Fruit fly (Drosophila melanogaster) whole organism, wandering third instar larva: Measurements from ENCODE around the gene CG5214.

Source experiments
- Abd-B ChIP-seq: fragments of >200 bp; optimal IDR thresholded peaks from 2 replicates; lab custom pipeline; 2017; ENCODE audit warnings: missing biosample characterization, missing genetic modification characterization
- CG32264 ChIP-seq: fragments of 200-800 bp; sonication (Bioruptor generic); optimal IDR thresholded peaks from 2 replicates; lab custom pipeline; 2016; ENCODE audit warnings: missing biosample characterization, missing genetic modification characterization
- CrebA ChIP-seq: fragments of 200-800 bp; sonication (Bioruptor generic); optimal IDR thresholded peaks from 2 replicates; lab custom pipeline; 2016; ENCODE audit warnings: missing biosample characterization, mild to moderate bottlenecking, missing genetic modification characterization, borderline replicate concordance
- Dfd ChIP-seq: fragments of >200 bp; optimal IDR thresholded peaks from 2 replicates; lab custom pipeline; 2017; ENCODE audit warnings: missing biosample characterization, missing genetic modification characterization
- Dif ChIP-seq: fragments of 200-275, 200-300 bp; sonication (Bioruptor generic); optimal IDR thresholded peaks from 2 replicates; lab custom pipeline; 2018; ENCODE audit warnings: missing biosample characterization, missing genetic modification characterization; ENCODE audit not compliant: partially characterized antibody
- Mio ChIP-seq: sonication (Bioruptor generic); optimal IDR thresholded peaks from 2 replicates; lab custom pipeline; 2016; ENCODE audit warnings: missing biosample characterization, missing genetic modification characterization
- N ChIP-seq: fragments of >200 bp; optimal IDR thresholded peaks from 2 replicates; lab custom pipeline; 2018; ENCODE audit warnings: missing biosample characterization, missing external identifiers, missing genetic modification characterization
- OdsH ChIP-seq: fragments of 200-800 bp; sonication (Bioruptor generic); optimal IDR thresholded peaks from 2 replicates; lab custom pipeline; 2016; ENCODE audit warnings: missing biosample characterization, mild to moderate bottlenecking, missing genetic modification characterization
- Sp1 ChIP-seq: fragments of 200-800 bp; sonication (Bioruptor generic); optimal IDR thresholded peaks from 3 replicates; lab custom pipeline; 2019; ENCODE audit warnings: missing biosample characterization, mild to moderate bottlenecking, missing genetic modification characterization, moderate library complexity
- Vsx2 ChIP-seq: fragments of 200-300, 225-300 bp; sonication (Bioruptor generic); optimal IDR thresholded peaks from 2 replicates; lab custom pipeline; 2018; ENCODE audit warnings: missing biosample characterization, missing genetic modification characterization; ENCODE audit not compliant: partially characterized antibody
- dmrt93B ChIP-seq: fragments of 200-800 bp; sonication (Bioruptor generic); optimal IDR thresholded peaks from 2 replicates; lab custom pipeline; 2018; ENCODE audit warnings: missing biosample characterization, mild to moderate bottlenecking, missing genetic modification characterization
- fru ChIP-seq: fragments of 200-800 bp; sonication (Bioruptor generic); optimal IDR thresholded peaks from 3 replicates; lab custom pipeline; 2016; ENCODE audit warnings: missing biosample characterization, mild to moderate bottlenecking, missing genetic modification characterization
- lola ChIP-seq: fragments of >200 bp; optimal IDR thresholded peaks from 2 replicates; lab custom pipeline; 2017; ENCODE audit warnings: missing biosample characterization, missing genetic modification characterization
- pan ChIP-seq: fragments of >200 bp; optimal IDR thresholded peaks from 2 replicates; lab custom pipeline; 2017
- psq ChIP-seq: fragments of 200-800 bp; sonication (Bioruptor generic); optimal IDR thresholded peaks from 3 replicates; lab custom pipeline; 2017; ENCODE audit warnings: missing biosample characterization, mild to moderate bottlenecking, missing genetic modification characterization, moderate library complexity
- sage ChIP-seq: fragments of 200-800 bp; sonication (Bioruptor generic); optimal IDR thresholded peaks from 2 replicates; lab custom pipeline; 2016; ENCODE audit warnings: missing biosample characterization, mild to moderate bottlenecking, missing genetic modification characterization
- sv ChIP-seq: fragments of 200-800 bp; sonication (Bioruptor generic); optimal IDR thresholded peaks from 3 replicates; lab custom pipeline; 2016; ENCODE audit warnings: missing biosample characterization, missing genetic modification characterization
- tai ChIP-seq: sonication (Bioruptor generic); optimal IDR thresholded peaks from 2 replicates; lab custom pipeline; 2016; ENCODE audit warnings: missing biosample characterization, missing genetic modification characterization
- usp ChIP-seq: fragments of >200 bp; optimal IDR thresholded peaks from 2 replicates; lab custom pipeline; 2017; ENCODE audit warnings: missing biosample characterization, missing genetic modification characterization
- woc ChIP-seq: sonication (Bioruptor generic); optimal IDR thresholded peaks from 2 replicates; lab custom pipeline; 2016; ENCODE audit warnings: missing biosample characterization, mild to moderate bottlenecking, missing genetic modification characterization

Gene CG5214

DNA sequence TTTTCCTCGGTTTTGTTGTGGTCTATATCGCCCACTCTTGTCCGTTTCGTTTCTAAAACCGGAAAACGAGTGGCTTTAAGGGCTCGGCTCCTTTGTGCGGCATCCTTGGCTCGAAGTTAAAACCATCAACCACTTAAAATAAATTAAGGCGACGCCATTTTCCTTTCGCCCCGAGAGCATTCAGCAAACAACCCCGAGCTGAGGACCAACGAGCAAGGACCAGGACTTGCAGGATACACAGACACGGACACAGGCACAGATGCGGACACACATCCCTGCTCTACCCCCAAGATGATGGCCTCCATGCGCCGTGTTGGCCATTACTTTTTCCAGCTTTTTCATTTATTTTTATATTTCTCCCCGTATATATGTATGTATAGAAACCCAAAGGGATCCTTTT, 28.6 kb downstream of the CG5214 start:
- TF ChIP-seq tai (GFP tag; lab: Kevin White, UChicago) (no peak), Vsx2 (GFP tag; lab: Kevin White, UChicago) (no peak)

DNA sequence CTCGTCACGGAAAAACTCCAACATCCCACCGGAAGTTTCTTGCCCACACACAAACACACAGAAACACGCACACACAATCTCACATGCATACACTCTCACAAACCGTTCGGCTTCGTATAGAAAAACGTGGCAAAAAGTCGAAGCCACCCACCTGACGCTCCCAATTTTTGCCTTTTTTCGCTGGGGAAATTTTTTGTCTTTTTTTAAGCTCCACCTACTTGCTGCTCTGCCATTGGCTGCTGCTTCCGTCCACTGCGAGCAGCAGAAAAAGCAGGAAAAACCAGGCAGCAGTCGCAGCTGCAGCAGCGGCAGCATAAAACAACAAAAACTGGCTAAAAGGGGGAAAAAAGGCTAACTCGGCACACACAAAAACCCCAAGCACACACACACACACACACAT, 37.8 kb downstream of the CG5214 start:
- peak; percentile 82 for TF ChIP-seq Dfd (GFP tag; lab: Kevin White, UChicago)
- TF ChIP-seq Sp1 (GFP tag; lab: Kevin White, UChicago): no peak
- TF ChIP-seq, all 38 proteins: peak for 1

DNA sequence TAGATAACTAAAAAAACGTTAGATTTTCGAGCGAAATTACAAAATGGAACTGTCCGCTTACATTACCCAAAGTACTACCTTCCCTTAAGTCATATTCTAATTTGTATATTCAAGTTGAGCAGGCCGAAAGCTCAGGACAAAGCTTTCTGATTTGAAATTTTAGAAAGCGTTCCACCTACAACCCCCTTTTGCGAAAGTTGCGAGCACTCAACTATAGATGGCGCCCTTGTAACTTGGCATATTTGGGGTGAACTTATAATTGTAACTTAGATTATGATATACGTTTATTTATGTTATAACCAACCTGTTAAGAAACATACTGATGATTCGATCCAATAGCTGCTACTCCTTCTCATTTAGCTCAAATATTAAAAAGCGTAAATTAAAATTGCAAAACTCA, 42.8 kb downstream of the CG5214 start:
- TF ChIP-seq CrebA (GFP tag; lab: Kevin White, UChicago) (no peak), Mio (GFP tag; lab: Kevin White, UChicago) (no peak), sage (GFP tag; lab: Kevin White, UChicago) (no peak), tai (GFP tag; lab: Kevin White, UChicago) (no peak), lola (GFP tag; lab: Kevin White, UChicago) (no peak), sv (GFP tag; lab: Kevin White, UChicago) (no peak), psq (no peak), Abd-B (GFP tag; lab: Kevin White, UChicago) (no peak), CG32264 (no peak), N (no peak), OdsH (GFP tag; lab: Kevin White, UChicago) (no peak), pan (no peak), Dfd (GFP tag; lab: Kevin White, UChicago) (no peak), fru (no peak), usp (no peak), Dif (GFP tag; lab: Kevin White, UChicago) (no peak), woc (GFP tag; lab: Kevin White, UChicago) (no peak), dmrt93B (GFP tag; lab: Kevin White, UChicago) (no peak)
